Worm (Caenorhabditis elegans): ENCODE results near the gene T01D1.7.
A peak's percentile ranks its signal among the peaks of the same experiment; 100 is the strongest.

Gene T01D1.7

DNA sequence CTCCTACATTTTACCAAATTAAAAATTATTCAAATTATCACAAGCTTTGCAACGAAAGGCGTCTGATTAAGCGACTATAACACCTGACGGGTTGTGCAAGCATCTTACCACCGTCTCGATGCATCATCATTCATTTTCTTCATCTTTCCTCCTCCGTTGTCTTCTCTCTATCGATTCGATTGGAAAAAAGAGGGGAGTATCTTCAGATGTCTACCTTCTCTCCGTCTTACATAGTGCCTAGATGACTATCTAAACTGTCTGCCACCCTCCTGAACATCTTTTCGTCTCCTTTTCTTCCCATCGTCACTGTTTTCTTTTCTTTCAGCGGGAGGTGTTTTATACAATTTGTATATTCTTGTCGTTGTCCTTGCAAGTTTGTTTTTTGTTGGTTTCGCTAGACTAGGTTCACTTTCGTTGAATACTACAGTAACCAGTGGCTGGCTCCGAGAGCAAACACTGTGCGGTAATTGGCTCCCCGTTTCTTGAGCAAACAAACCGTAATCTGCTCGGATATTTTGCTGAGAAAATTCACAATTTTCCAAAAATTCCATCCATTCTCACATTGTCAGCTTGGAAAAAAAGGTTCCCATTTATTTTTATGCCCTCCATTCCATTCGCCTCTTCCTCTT lies 14.2 kb downstream of the T01D1.7 start:
- TF ChIP-seq T22C8.4 (GFP tag; IDR thresholded peaks at IDR 0.05) (peak; percentile 43; the same call in 1 of the 2 replicates), ztf-29 (GFP tag; IDR thresholded peaks at IDR 0.05) (no peak), tab-1 (GFP tag; IDR thresholded peaks at IDR 0.05) (no peak), klf-2 (GFP tag; conservative IDR thresholded peaks at IDR 0.05) (no peak), cog-1 (tag; optimal IDR thresholded peaks at IDR 0.05) (peak; percentile 38)

DNA sequence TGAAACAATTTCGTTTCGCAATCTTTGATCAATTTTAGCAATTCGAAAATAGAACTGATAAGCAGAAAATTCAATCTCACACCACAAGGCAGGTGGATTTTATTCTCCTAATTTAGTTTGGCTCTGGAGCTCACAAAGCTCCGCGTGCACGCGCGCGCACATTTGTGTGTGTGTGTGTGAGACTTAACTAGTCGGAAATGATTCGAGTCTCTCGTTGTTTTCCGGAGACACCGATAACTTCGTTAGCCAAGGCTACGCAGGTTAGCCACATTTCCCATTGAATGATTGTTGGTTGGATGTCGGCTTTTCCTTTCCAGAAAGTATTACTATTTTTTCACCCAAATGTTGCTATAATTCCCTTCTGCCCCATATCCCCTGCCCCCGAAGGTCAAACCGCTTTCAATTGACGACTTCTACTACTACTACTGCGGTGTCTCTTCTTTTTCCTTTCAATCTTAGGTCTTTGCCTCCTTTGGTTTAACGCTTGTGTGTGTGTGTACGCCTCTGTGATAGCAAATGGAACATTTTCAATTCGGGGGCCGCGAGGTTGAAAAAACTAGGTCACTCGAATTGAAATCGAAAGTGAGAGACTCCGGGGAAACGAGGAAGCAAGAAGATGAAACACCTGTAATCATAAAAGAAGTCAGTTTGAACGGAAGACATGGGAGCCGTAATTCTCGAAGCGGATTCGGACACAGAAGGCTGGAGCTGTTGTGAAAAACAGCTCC lies 15.4 kb downstream of the T01D1.7 start:
- TF ChIP-seq ztf-29 (GFP tag; IDR thresholded peaks at IDR 0.05) (no peak), ztf-23 (GFP tag; IDR thresholded peaks at IDR 0.05) (no peak)

DNA sequence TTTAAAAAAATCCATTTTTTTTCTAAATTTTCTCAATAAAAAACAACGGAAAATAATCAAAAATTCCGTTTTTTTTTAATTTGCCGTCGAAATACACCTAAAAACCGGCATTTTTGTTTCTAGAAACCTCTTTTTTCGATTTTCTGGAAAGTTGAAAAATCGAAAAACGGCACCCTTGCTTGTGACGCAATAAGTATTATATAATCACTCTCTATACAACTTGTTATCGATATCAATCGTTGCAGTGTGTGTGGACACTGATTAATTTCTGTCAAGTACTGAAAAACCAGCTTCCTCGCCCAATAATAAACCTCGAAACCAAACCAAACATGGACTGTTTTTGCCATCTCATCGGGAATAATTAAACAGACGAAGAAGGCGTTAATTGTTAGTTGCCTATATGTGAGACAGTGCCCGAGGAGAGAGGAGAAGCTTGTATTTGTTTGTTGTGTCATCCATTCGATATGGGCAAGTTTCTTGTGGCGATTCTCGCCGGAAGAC lies 16.5 kb downstream of the T01D1.7 start:
- TF ChIP-seq ref-1 (GFP tag; conservative IDR thresholded peaks at IDR 0.05) (no peak), med-1 (GFP tag; optimal IDR thresholded peaks at IDR 0.05; ENCODE audit: insufficient read depth) (no peak), T22C8.4 (GFP tag; IDR thresholded peaks at IDR 0.05) (no peak), tab-1 (GFP tag; IDR thresholded peaks at IDR 0.05) (no peak), klf-2 (GFP tag; conservative IDR thresholded peaks at IDR 0.05) (no peak), ztf-23 (GFP tag; IDR thresholded peaks at IDR 0.05) (no peak), cog-1 (tag; optimal IDR thresholded peaks at IDR 0.05) (no peak), flt-1 (GFP tag; IDR thresholded peaks at IDR 0.05) (no peak), ztf-29 (GFP tag; IDR thresholded peaks at IDR 0.05) (no peak)

DNA sequence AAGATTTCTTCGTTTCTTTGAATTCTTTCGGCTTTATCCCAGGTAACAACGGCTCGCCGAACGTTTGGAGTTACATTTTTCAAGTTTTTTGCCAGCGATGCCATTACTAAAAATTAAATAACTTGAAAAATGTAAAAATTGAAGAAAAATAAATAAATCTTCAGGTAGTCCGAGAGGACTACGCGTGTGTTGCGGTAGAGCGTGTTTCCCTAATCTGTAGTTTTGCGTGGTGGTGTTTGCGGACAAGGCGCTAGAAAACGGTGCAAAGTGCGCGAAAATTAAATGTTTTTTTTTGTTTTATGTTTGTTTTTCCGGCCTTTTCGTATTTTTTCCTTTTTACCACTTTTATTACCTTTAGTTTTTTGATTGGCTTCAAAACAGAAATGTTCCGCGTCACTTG lies 17.7 kb downstream of the T01D1.7 start, which contains the start of gene mrpl-28:
TSS of gene mrpl-28 (minus strand) at position 106 of the 400 bp plus-strand sequence.
- TF ChIP-seq ref-1 (GFP tag; conservative IDR thresholded peaks at IDR 0.05), result no peak
- 0 out of 2 replicates have a peak, but pooled peaks have one; percentile 28 for TF ChIP-seq T22C8.4 (GFP tag; IDR thresholded peaks at IDR 0.05)
- 0 out of 2 replicates have a peak, but pooled peaks have one; percentile 25 for TF ChIP-seq ztf-23 (GFP tag; IDR thresholded peaks at IDR 0.05)
- no peak for TF ChIP-seq klf-2 (GFP tag; conservative IDR thresholded peaks at IDR 0.05)
- TF ChIP-seq med-1 (GFP tag; optimal IDR thresholded peaks at IDR 0.05; ENCODE audit: insufficient read depth), result no peak
- peak; percentile 23 for TF ChIP-seq cog-1 (tag; optimal IDR thresholded peaks at IDR 0.05)
- TF ChIP-seq ztf-29 (GFP tag; IDR thresholded peaks at IDR 0.05), result no peak

DNA sequence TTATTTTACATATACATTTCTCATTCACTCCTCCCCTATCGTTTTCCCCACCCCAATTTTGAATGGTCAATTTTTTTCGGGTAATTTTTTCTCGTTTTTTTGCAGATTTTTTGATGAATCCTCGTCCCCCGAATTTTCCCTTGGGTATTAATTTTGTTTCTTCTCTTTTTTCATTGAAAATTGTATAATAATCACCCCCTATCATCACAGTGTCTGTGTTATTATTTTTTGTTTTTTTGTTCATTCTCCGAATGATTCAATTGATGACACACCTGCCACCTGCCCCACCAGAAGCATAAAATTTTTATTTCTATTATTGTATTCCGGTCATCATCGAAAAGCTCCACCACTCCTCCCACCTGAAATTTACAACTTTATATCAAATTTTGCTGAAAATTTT lies 21.3 kb downstream of the T01D1.7 start, which contains the start of gene T25D3.3:
TSS of gene T25D3.3 (plus strand) at position 301 of the 400 bp plus-strand sequence.
- TF ChIP-seq ref-1 (GFP tag; conservative IDR thresholded peaks at IDR 0.05) (no peak), ztf-29 (GFP tag; IDR thresholded peaks at IDR 0.05) (no peak), ztf-23 (GFP tag; IDR thresholded peaks at IDR 0.05) (no peak), tab-1 (GFP tag; IDR thresholded peaks at IDR 0.05) (no peak), T22C8.4 (GFP tag; IDR thresholded peaks at IDR 0.05) (no peak), cog-1 (tag; optimal IDR thresholded peaks at IDR 0.05) (no peak), klf-2 (GFP tag; conservative IDR thresholded peaks at IDR 0.05) (no peak), med-1 (GFP tag; optimal IDR thresholded peaks at IDR 0.05; ENCODE audit: insufficient read depth) (no peak), flt-1 (GFP tag; IDR thresholded peaks at IDR 0.05) (no peak)

DNA sequence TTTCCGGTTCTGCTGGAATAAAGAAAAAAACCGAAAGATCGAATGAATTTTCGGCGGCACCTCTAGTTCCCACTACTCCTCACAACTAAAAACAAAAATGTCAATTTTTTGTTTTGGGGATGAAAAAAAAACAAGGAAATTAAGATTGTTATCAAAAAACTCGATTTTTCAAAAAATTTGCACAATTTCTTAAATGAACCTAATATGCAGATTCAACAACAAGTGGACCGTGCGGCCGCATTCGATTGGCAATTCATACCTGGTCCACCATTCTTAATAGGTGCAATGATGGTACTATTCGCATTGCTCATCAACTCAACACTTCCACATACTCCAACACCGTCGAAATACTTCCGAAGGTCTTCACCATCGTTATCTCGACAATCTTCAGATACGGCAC lies 22.1 kb downstream of the T01D1.7 start:
- TF ChIP-seq ref-1 (GFP tag; conservative IDR thresholded peaks at IDR 0.05) (no peak), klf-2 (GFP tag; conservative IDR thresholded peaks at IDR 0.05) (no peak), T22C8.4 (GFP tag; IDR thresholded peaks at IDR 0.05) (no peak), ztf-23 (GFP tag; IDR thresholded peaks at IDR 0.05) (no peak), ztf-29 (GFP tag; IDR thresholded peaks at IDR 0.05) (no peak), cog-1 (tag; optimal IDR thresholded peaks at IDR 0.05) (no peak), med-1 (GFP tag; optimal IDR thresholded peaks at IDR 0.05; ENCODE audit: insufficient read depth) (no peak), tab-1 (GFP tag; IDR thresholded peaks at IDR 0.05) (no peak), flt-1 (GFP tag; IDR thresholded peaks at IDR 0.05) (no peak)

DNA sequence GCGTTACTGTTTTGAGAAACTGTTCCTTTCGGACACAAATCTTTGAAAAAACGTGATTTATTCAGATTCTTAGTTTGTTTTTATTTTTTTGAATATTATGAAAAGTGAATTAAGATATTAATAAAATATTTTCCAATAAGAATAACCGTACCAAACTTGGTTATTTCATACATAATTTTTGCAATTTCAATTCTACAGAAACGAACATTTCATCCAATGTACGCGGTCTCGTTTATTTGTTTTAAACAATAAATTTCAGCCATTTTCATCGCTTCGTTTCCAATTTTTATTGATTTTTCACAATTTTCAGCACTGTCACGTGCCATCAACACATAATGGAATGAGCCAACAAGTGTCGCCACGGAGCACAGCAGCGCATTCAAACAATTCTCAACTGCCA lies 26.6 kb downstream of the T01D1.7 start, which contains the start of gene T25D3.4:
TSS of gene T25D3.4 (plus strand) at position 301 of the 400 bp plus-strand sequence.
- no peak for TF ChIP-seq klf-2 (GFP tag; conservative IDR thresholded peaks at IDR 0.05)
- TF ChIP-seq med-1 (GFP tag; optimal IDR thresholded peaks at IDR 0.05; ENCODE audit: insufficient read depth), result no peak
- no peak for TF ChIP-seq ztf-29 (GFP tag; IDR thresholded peaks at IDR 0.05)
- no peak for TF ChIP-seq T22C8.4 (GFP tag; IDR thresholded peaks at IDR 0.05)
- TF ChIP-seq ref-1 (GFP tag; conservative IDR thresholded peaks at IDR 0.05), result no peak
- TF ChIP-seq tab-1 (GFP tag; IDR thresholded peaks at IDR 0.05), result no peak
- no peak for TF ChIP-seq ztf-23 (GFP tag; IDR thresholded peaks at IDR 0.05)
- TF ChIP-seq flt-1 (GFP tag; IDR thresholded peaks at IDR 0.05), result no peak
- TF ChIP-seq cog-1 (tag; optimal IDR thresholded peaks at IDR 0.05), result no peak

DNA sequence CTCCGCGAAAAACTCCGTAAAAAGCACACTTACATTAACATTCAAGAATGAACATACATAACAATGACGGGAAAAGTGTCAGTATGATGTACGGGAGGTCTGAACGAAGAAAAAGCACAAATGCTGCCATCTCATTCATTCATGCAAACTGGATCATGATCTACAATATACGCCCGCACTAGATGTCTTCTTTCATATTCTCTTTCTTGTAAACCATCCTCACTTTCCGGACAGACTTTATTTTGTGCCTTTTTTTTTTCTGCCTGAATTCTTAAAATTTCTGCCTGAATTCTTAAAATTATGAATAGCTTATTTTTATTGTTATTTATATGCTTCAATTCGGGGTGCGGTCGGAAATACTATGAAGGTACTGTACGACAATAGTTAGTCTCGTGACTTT lies 38.4 kb downstream of the T01D1.7 start, which contains the start of gene K10B4.1:
TSS of gene K10B4.1 (plus strand) at position 301 of the 400 bp plus-strand sequence.
- TF ChIP-seq klf-2 (GFP tag; conservative IDR thresholded peaks at IDR 0.05), result no peak
- TF ChIP-seq tab-1 (GFP tag; IDR thresholded peaks at IDR 0.05), result no peak
- TF ChIP-seq cog-1 (tag; optimal IDR thresholded peaks at IDR 0.05), result no peak
- no peak for TF ChIP-seq med-1 (GFP tag; optimal IDR thresholded peaks at IDR 0.05; ENCODE audit: insufficient read depth)
- no peak for TF ChIP-seq ref-1 (GFP tag; conservative IDR thresholded peaks at IDR 0.05)

DNA sequence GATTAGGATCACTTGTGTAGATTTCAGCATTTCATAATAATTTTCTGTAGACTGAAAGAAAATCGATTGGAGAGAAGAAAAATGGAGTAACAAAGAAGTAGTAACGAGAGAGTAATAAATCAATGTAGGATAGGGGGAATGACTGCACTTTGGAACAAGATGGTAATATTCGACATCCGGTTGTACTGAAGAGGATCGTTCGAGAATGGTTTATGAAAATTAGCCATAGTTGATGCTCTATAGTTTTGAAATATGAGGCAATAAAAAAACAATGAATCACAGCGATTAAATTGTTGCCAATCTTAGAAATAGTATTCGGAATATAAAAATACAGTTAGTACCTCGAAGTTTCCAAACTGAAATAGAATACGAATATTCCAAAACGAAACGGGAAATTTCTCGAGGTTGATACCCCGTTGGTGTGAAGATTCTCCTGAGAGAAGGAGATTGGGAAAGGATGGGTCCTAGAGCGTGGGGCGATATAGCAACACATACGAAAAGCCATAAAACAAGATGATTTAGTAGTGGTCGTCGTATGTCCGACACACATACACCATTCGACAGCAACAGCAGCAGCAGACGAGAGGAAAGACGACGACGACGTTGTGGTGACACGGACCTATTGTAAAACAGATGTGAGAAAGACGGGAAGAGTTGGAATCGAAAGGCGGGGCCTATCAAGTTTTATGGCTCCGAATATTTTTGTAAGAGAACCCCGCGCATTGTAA lies 39.9 kb downstream of the T01D1.7 start, which contains the start of gene cwn-1:
TSS of gene cwn-1 (minus strand) at position 51 of the 728 bp plus-strand sequence.
- TF ChIP-seq ztf-29 (GFP tag; IDR thresholded peaks at IDR 0.05) (no peak), med-1 (GFP tag; optimal IDR thresholded peaks at IDR 0.05; ENCODE audit: insufficient read depth) (no peak), ztf-23 (GFP tag; IDR thresholded peaks at IDR 0.05) (no peak), T22C8.4 (GFP tag; IDR thresholded peaks at IDR 0.05) (no peak), flt-1 (GFP tag; IDR thresholded peaks at IDR 0.05) (no peak), cog-1 (tag; optimal IDR thresholded peaks at IDR 0.05) (no peak), klf-2 (GFP tag; conservative IDR thresholded peaks at IDR 0.05) (no peak), tab-1 (GFP tag; IDR thresholded peaks at IDR 0.05) (no peak), ref-1 (GFP tag; conservative IDR thresholded peaks at IDR 0.05) (no peak)
